Worm (Caenorhabditis elegans) whole organism, young adult: Measurements from ENCODE around the gene inx-8.

Experiments used
- Y53F4B.3 ChIP-seq: fragments of 200-800 bp; sonication (Bioruptor generic); IDR thresholded peaks from 2 replicates; pipeline ENCODE4 v1.3.6; 2022; ENCODE audit warnings: missing genetic modification reagents, missing genetic modification characterization, missing compliant biosample characterization
- attf-3 ChIP-seq: fragments of 200-800 bp; sonication (Bioruptor generic); conservative IDR thresholded peaks from 2 replicates; pipeline ENCODE4 v1.3.6; 2022; ENCODE audit warnings: missing genetic modification reagents, missing genetic modification characterization, missing compliant biosample characterization
- dox-1 ChIP-seq: fragments of 200-800 bp; sonication (Bioruptor generic); IDR thresholded peaks from 2 replicates; pipeline ENCODE4 v1.3.6; 2022; ENCODE audit warnings: missing genetic modification reagents, missing genetic modification characterization, missing compliant biosample characterization
- dpff-1 ChIP-seq: sonication (generic microtip); optimal IDR thresholded peaks from 2 replicates; lab custom pipeline; 2017; ENCODE audit warnings: mild to moderate bottlenecking, missing genetic modification characterization, missing compliant biosample characterization
- ets-4 ChIP-seq: fragments of 200-800 bp; sonication (Bioruptor generic); optimal IDR thresholded peaks from 2 replicates; lab custom pipeline; 2018; ENCODE audit warnings: mild to moderate bottlenecking, missing genetic modification characterization, missing compliant biosample characterization
- hlh-12 ChIP-seq: sonication (generic microtip); optimal IDR thresholded peaks from 2 replicates; lab custom pipeline; 2016; ENCODE audit warnings: missing genetic modification characterization, missing compliant biosample characterization
- lin-40 ChIP-seq: sonication (generic microtip); optimal IDR thresholded peaks from 2 replicates; lab custom pipeline; 2016; ENCODE audit warnings: missing genetic modification characterization, mild to moderate bottlenecking, missing compliant biosample characterization, missing genotype, missing genetic modification reagents
- snpc-4 ChIP-seq, 5 experiments: fragments of 150-350 bp in 1 of 5; sonication (generic microtip) in 4 of 5; optimal IDR thresholded peaks; 2 replicates each; lab custom pipeline; 2014 to 2018; ENCODE audit warnings: missing genetic modification characterization in 5 of 5, missing biosample characterization in 3 of 5, antibody characterized with exemption in 2 of 5, mild to moderate bottlenecking in 2 of 5, missing compliant biosample characterization in 2 of 5, missing genotype in 2 of 5, moderate library complexity in 2 of 5, missing genetic modification reagents in 1 of 5
- tlf-1 ChIP-seq: fragments of 200-800 bp; sonication (Bioruptor generic); optimal IDR thresholded peaks from 2 replicates; lab custom pipeline; 2018; ENCODE audit warnings: mild to moderate bottlenecking, missing genetic modification characterization, missing compliant biosample characterization
- unc-62 ChIP-seq: fragments of 150-350 bp; optimal IDR thresholded peaks from 2 replicates; lab custom pipeline; 2014; ENCODE audit warnings: missing biosample characterization, missing genetic modification reagents, missing genetic modification characterization
- ztf-25 ChIP-seq: fragments of 200-800 bp; sonication (Bioruptor generic); IDR thresholded peaks from 2 replicates; pipeline ENCODE4 v1.3.6; 2022; ENCODE audit warnings: missing genetic modification reagents, missing genetic modification characterization, missing compliant biosample characterization
- ztf-28 ChIP-seq: fragments of 200-800 bp; sonication (Bioruptor generic); IDR thresholded peaks from 2 replicates; pipeline ENCODE4 v1.3.6; 2022; ENCODE audit warnings: missing genetic modification reagents, missing genetic modification characterization, missing compliant biosample characterization
- ztf-6 ChIP-seq: fragments of 200-800 bp; sonication (Bioruptor generic); IDR thresholded peaks from 2 replicates; pipeline ENCODE4 v1.3.6; 2022; ENCODE audit warnings: missing genetic modification reagents, missing genetic modification characterization, missing compliant biosample characterization

DNA sequence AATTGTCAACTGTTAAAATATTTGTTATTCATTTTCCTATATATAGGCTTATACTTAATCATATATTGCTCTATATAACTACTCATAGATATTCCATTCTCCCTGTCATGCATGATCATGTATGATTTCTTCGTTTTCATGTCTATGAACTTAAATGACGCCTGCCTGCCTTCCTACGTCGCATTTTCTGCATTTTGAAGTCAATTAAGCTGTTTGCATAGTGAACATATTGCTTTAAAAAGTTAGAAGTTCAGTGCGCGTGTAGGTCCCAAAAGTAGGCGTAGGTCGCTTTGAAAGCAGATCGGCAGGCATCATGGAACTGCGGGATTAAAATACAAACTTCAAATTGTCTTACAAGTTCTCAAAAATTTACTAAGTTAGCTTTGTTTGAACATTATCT, 28.9 kb upstream of the inx-8 start:
- no peak for TF ChIP-seq lin-40 (tag; lab: Kevin White, UChicago)
- no peak for TF ChIP-seq ztf-6
- TF ChIP-seq dpff-1 (tag; lab: Kevin White, UChicago), result no peak
- no peak for TF ChIP-seq Y53F4B.3 (GFP tag; lab: Robert Waterston, UW)
- no peak for TF ChIP-seq dox-1 (GFP tag; lab: Robert Waterston, UW)
- TF ChIP-seq unc-62 (GFP tag; lab: Kevin White, UChicago), result no peak
- TF ChIP-seq snpc-4 (GFP tag; optimal IDR thresholded peaks at IDR 0.05; lab: Kevin White, UChicago), result no peak
- no peak for TF ChIP-seq snpc-4 (tag; optimal IDR thresholded peaks at IDR 0.05; lab: Kevin White, UChicago)
- TF ChIP-seq hlh-12, result no peak
- TF ChIP-seq ets-4, result no peak
- TF ChIP-seq ztf-28 (GFP tag; lab: Robert Waterston, UW), result no peak
- no peak for TF ChIP-seq attf-3 (GFP tag; lab: Robert Waterston, UW)
- no peak for TF ChIP-seq ztf-25 (GFP tag; lab: Robert Waterston, UW)
- TF ChIP-seq tlf-1 (GFP tag; lab: Kevin White, UChicago), result no peak
